Worm (Caenorhabditis elegans): Measurements from ENCODE around the gene M117.4.

The M117.4 gene

ce11 chrIV:11857159-11857565, 23.8 kb upstream of the M117.4 start (continued):
- peak; percentile 8 for TF ChIP-seq elt-2 (tag; optimal IDR thresholded peaks at IDR 0.05)
- no peak for TF ChIP-seq tbx-7 (tag; optimal IDR thresholded peaks at IDR 0.05)
- peak; percentile 57 for TF ChIP-seq pag-3 (tag; optimal IDR thresholded peaks at IDR 0.05; ENCODE audit: borderline replicate concordance)
- peak; percentile 93 for TF ChIP-seq unc-55 (GFP tag; optimal IDR thresholded peaks at IDR 0.05)
- peak; percentile 58 for TF ChIP-seq ref-2 (tag; optimal IDR thresholded peaks at IDR 0.05)
- TF ChIP-seq pha-4 (tag; optimal IDR thresholded peaks at IDR 0.05), result no peak
- peak; percentile 84 for TF ChIP-seq rnt-1 (tag; optimal IDR thresholded peaks at IDR 0.05)
- peak; percentile 92 for TF ChIP-seq ceh-18 (tag; optimal IDR thresholded peaks at IDR 0.05)
- TF ChIP-seq unc-86 (tag; optimal IDR thresholded peaks at IDR 0.05), result no peak
- peak; percentile 44 for TF ChIP-seq hlh-6 (tag; optimal IDR thresholded peaks at IDR 0.05)
- peak; percentile 5 for TF ChIP-seq sox-4 (tag; optimal IDR thresholded peaks at IDR 0.05)
- no peak for TF ChIP-seq unc-3 (GFP tag; conservative IDR thresholded peaks at IDR 0.05)
- TF ChIP-seq unc-3 (tag; optimal IDR thresholded peaks at IDR 0.05), result no peak
- no peak for TF ChIP-seq ztf-16 (tag; optimal IDR thresholded peaks at IDR 0.05)
- TF ChIP-seq ceh-30 (tag; optimal IDR thresholded peaks at IDR 0.05), result no peak
- TF ChIP-seq ets-4 (tag; optimal IDR thresholded peaks at IDR 0.05), result peak; percentile 10
- TF ChIP-seq ceh-31 (tag; optimal IDR thresholded peaks at IDR 0.05), result peak; percentile 67
- TF ChIP-seq pax-1 (tag; optimal IDR thresholded peaks at IDR 0.05), result no peak
- peak; percentile 61 for TF ChIP-seq dve-1 (tag; optimal IDR thresholded peaks at IDR 0.05)
- TF ChIP-seq ceh-14 (tag; optimal IDR thresholded peaks at IDR 0.05), result peak; percentile 36
- TF ChIP-seq nfya-1 (tag; optimal IDR thresholded peaks at IDR 0.05), result peak; percentile 98

ce11 chrIV:11855900-11856660, 22.7 kb upstream of the M117.4 start, which contains the start of gene ech-2:
ech-2 (minus strand) TSS chrIV:11856351.
- TF ChIP-seq zip-5 (tag; optimal IDR thresholded peaks at IDR 0.05) (no peak), tbx-7 (tag; optimal IDR thresholded peaks at IDR 0.05) (no peak), ceh-9 (tag; optimal IDR thresholded peaks at IDR 0.05) (no peak), unc-86 (tag; optimal IDR thresholded peaks at IDR 0.05) (no peak), unc-55 (GFP tag; optimal IDR thresholded peaks at IDR 0.05) (no peak), nfya-1 (tag; optimal IDR thresholded peaks at IDR 0.05) (no peak), fkh-6 (tag; optimal IDR thresholded peaks at IDR 0.05) (no peak), odd-2 (tag; optimal IDR thresholded peaks at IDR 0.05) (no peak), unc-3 (GFP tag; conservative IDR thresholded peaks at IDR 0.05) (no peak), unc-3 (tag; optimal IDR thresholded peaks at IDR 0.05) (no peak), pqm-1 (tag; optimal IDR thresholded peaks at IDR 0.05) (no peak), pha-2 (tag; optimal IDR thresholded peaks at IDR 0.05) (no peak), pat-9 (tag; optimal IDR thresholded peaks at IDR 0.05) (no peak), pag-3 (tag; optimal IDR thresholded peaks at IDR 0.05; ENCODE audit: borderline replicate concordance) (no peak), hlh-15 (tag; optimal IDR thresholded peaks at IDR 0.05) (no peak), ets-4 (tag; optimal IDR thresholded peaks at IDR 0.05) (no peak)

ce11 chrIV:11855424-11855823, 22.1 kb upstream of the M117.4 start:
- TF ChIP-seq dmd-4 (tag; optimal IDR thresholded peaks at IDR 0.05; ENCODE audit: borderline replicate concordance) (no peak), pha-2 (tag; optimal IDR thresholded peaks at IDR 0.05) (no peak), npax-4 (tag; optimal IDR thresholded peaks at IDR 0.05) (no peak)

ce11 chrIV:11854777-11855176, 21.4 kb upstream of the M117.4 start, which contains the start of gene tag-30:
tag-30 (minus strand) TSS chrIV:11855159.
- TF ChIP-seq ttx-3 (tag; optimal IDR thresholded peaks at IDR 0.05) (no peak), ceh-31 (tag; optimal IDR thresholded peaks at IDR 0.05) (peak; percentile 62), ceh-14 (tag; optimal IDR thresholded peaks at IDR 0.05) (no peak), nfya-1 (tag; optimal IDR thresholded peaks at IDR 0.05) (peak; percentile 22), unc-86 (tag; optimal IDR thresholded peaks at IDR 0.05) (no peak), elt-2 (tag; optimal IDR thresholded peaks at IDR 0.05) (no peak), che-1 (tag; optimal IDR thresholded peaks at IDR 0.05) (no peak), hlh-30 (tag; optimal IDR thresholded peaks at IDR 0.05; ENCODE audit: insufficient read depth) (peak; percentile 66), dve-1 (tag; optimal IDR thresholded peaks at IDR 0.05) (no peak), ceh-9 (tag; optimal IDR thresholded peaks at IDR 0.05) (no peak), ref-2 (tag; optimal IDR thresholded peaks at IDR 0.05) (no peak), K09A11.1 (tag; optimal IDR thresholded peaks at IDR 0.05; ENCODE audit: insufficient read depth) (no peak), unc-42 (tag; optimal IDR thresholded peaks at IDR 0.05) (peak; percentile 59), ceh-34 (tag; optimal IDR thresholded peaks at IDR 0.05) (peak; percentile 54), fkh-10 (GFP tag; optimal IDR thresholded peaks at IDR 0.05) (no peak), tbx-2 (tag; optimal IDR thresholded peaks at IDR 0.05) (peak; percentile 41), sox-2 (GFP tag; IDR thresholded peaks at IDR 0.05) (no peak), lin-11 (tag; optimal IDR thresholded peaks at IDR 0.05) (no peak)
